Worm (Caenorhabditis elegans) whole organism, midembryonic: Measurements from ENCODE around the gene H35N09.2.

ENCODE experiments used
- T22C8.4 ChIP-seq: fragments of 200-800 bp; sonication (Bioruptor generic); IDR thresholded peaks from 2 replicates; pipeline ENCODE4 v1.3.6; 2022; ENCODE audit warnings: missing genetic modification characterization, missing compliant biosample characterization
- cog-1 ChIP-seq: sonication (generic microtip); optimal IDR thresholded peaks from 2 replicates; lab custom pipeline; 2016; ENCODE audit warnings: missing genetic modification characterization, missing compliant biosample characterization
- flt-1 ChIP-seq: fragments of 200-800 bp; sonication (Bioruptor generic); IDR thresholded peaks from 2 replicates; pipeline ENCODE4 v1.3.6; 2022; ENCODE audit warnings: missing genetic modification characterization, missing compliant biosample characterization
- klf-2 ChIP-seq: fragments of 200-800 bp; sonication (Bioruptor generic); conservative IDR thresholded peaks from 2 replicates; pipeline ENCODE4 v1.3.6; 2022; ENCODE audit warnings: missing genetic modification reagents, missing genetic modification characterization, missing compliant biosample characterization
- med-1 ChIP-seq: sonication (generic microtip); optimal IDR thresholded peaks from 2 replicates; lab custom pipeline; 2017; ENCODE audit warnings: missing genetic modification characterization, mild to moderate bottlenecking, missing compliant biosample characterization, antibody characterized with exemption, missing genetic modification reagents; ENCODE audit not compliant: insufficient read depth
- tab-1 ChIP-seq: fragments of 200-800 bp; sonication (Bioruptor generic); IDR thresholded peaks from 2 replicates; pipeline ENCODE4 v1.3.6; 2022; ENCODE audit warnings: missing genetic modification characterization, missing compliant biosample characterization
- ztf-23 ChIP-seq: fragments of 200-800 bp; sonication (Bioruptor generic); IDR thresholded peaks from 2 replicates; pipeline ENCODE4 v1.3.6; 2022; ENCODE audit warnings: missing genetic modification reagents, missing genetic modification characterization, missing compliant biosample characterization
- ztf-29 ChIP-seq: fragments of 200-800 bp; sonication (Bioruptor generic); IDR thresholded peaks from 2 replicates; pipeline ENCODE4 v1.3.6; 2022; ENCODE audit warnings: missing genetic modification reagents, missing genetic modification characterization, missing compliant biosample characterization

- TF ChIP-seq T22C8.4 (no peak), tab-1 (GFP tag; lab: Robert Waterston, UW) (no peak), klf-2 (GFP tag; lab: Robert Waterston, UW) (no peak), ztf-23 (GFP tag; lab: Robert Waterston, UW) (no peak), med-1 (GFP tag; lab: Kevin White, UChicago) (no peak), flt-1 (no peak), cog-1 (tag; lab: Kevin White, UChicago) (no peak), ztf-29 (GFP tag; lab: Robert Waterston, UW) (no peak)
Observed at ce11 chrX:8643817-8644216, 39.0 kb upstream of the H35N09.2 start, which contains the start of gene stg-2.
